Worm (Caenorhabditis elegans): ENCODE results near the gene F22E5.1.

DNA sequence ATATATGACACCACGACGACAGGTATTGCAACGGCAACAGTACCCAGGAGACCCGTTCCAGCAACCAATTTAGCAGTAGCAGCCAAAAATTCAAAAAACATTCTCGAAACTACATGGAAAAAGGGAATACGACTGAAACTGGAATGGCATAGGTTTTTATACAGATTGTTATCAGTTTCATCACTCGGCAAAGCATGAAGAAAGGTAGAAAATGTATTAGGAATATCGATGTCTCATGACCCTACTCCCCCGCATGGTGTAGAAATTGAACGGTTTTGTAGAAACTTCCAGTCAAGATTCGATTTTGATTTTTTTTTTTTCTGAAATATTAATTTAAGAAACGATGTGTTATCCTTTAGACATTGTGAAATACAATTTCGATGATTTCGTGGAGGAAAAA is 37.3 kb downstream of the F22E5.1 start, which contains the start of gene T05A8.2:
- no peak for TF ChIP-seq ama-1 (optimal IDR thresholded peaks at IDR 0.05)
- TF ChIP-seq hmg-4 (GFP tag; optimal IDR thresholded peaks at IDR 0.05), result no peak
- no peak for TF ChIP-seq ets-7 (tag; optimal IDR thresholded peaks at IDR 0.05)
- TF ChIP-seq hmbx-1 (tag; optimal IDR thresholded peaks at IDR 0.05), result no peak
- TF ChIP-seq tbx-37 (GFP tag; conservative IDR thresholded peaks at IDR 0.05), result no peak
- no peak for TF ChIP-seq aly-1 (tag; optimal IDR thresholded peaks at IDR 0.05)
- no peak for TF ChIP-seq flt-1 (GFP tag; IDR thresholded peaks at IDR 0.05)
- TF ChIP-seq tra-4 (tag; optimal IDR thresholded peaks at IDR 0.05), result no peak
- no peak for TF ChIP-seq ceh-36 (tag; optimal IDR thresholded peaks at IDR 0.05)
